Fruit fly (Drosophila melanogaster) whole organism, embryonic: Measurements from ENCODE around the gene mRpL10.

Source experiments
- Antp ChIP-seq: fragments of 200-800 bp; sonication (Bioruptor generic); optimal IDR thresholded peaks from 3 replicates; lab custom pipeline; 2016; ENCODE audit warnings: missing biosample characterization, missing genetic modification characterization
- CG1024 ChIP-seq: fragments of 200-800 bp; sonication (Bioruptor generic); IDR thresholded peaks from 2 replicates; pipeline ENCODE4 v1.3.6; 2022; ENCODE audit warnings: missing biosample characterization, missing genetic modification characterization
- CG10267 ChIP-seq: fragments of 200-800 bp; sonication (Bioruptor generic); optimal IDR thresholded peaks from 2 replicates; lab custom pipeline; 2018; ENCODE audit warnings: missing biosample characterization, mild to moderate bottlenecking, missing genetic modification characterization, moderate library complexity
- CG10274 ChIP-seq: fragments of 200-800 bp; sonication (Bioruptor generic); optimal IDR thresholded peaks from 3 replicates; lab custom pipeline; 2017; ENCODE audit warnings: missing biosample characterization, mild to moderate bottlenecking, missing genetic modification characterization
- CG10462 ChIP-seq: fragments of 200-800 bp; sonication (Bioruptor generic); optimal IDR thresholded peaks from 2 replicates; lab custom pipeline; 2016; ENCODE audit warnings: missing biosample characterization, missing genetic modification characterization
- CG12659 ChIP-seq: fragments of 200-800 bp; sonication (Bioruptor generic); optimal IDR thresholded peaks from 3 replicates; lab custom pipeline; 2017; ENCODE audit warnings: mild to moderate bottlenecking, missing biosample characterization, missing genetic modification reagents, missing genetic modification characterization
- CG14014 ChIP-seq: fragments of 200-800 bp; sonication (Bioruptor generic); IDR thresholded peaks from 2 replicates; pipeline ENCODE4 v1.3.6; 2022; ENCODE audit warnings: missing biosample characterization, missing genetic modification characterization
- CG14667 ChIP-seq: fragments of 200-800 bp; sonication (Bioruptor generic); IDR thresholded peaks from 2 replicates; pipeline ENCODE4 v1.3.6; 2022; ENCODE audit warnings: missing biosample characterization, missing genetic modification characterization
- CG15073 ChIP-seq: fragments of 200-800 bp; sonication (Bioruptor generic); optimal IDR thresholded peaks from 2 replicates; lab custom pipeline; 2016; ENCODE audit warnings: missing biosample characterization, missing genetic modification characterization
- CG1602 ChIP-seq: fragments of 200-800 bp; sonication (Bioruptor generic); optimal IDR thresholded peaks from 3 replicates; lab custom pipeline; 2016; ENCODE audit warnings: missing biosample characterization, missing genetic modification characterization
- CG17361 ChIP-seq: fragments of 200-800 bp; sonication (Bioruptor generic); IDR thresholded peaks from 3 replicates; pipeline ENCODE4 v1.3.6; 2022; ENCODE audit warnings: missing biosample characterization, missing genetic modification characterization
- CG18476 ChIP-seq: fragments of 200-800 bp; sonication (Bioruptor generic); optimal IDR thresholded peaks from 2 replicates; lab custom pipeline; 2016; ENCODE audit warnings: missing biosample characterization, mild to moderate bottlenecking, missing genetic modification characterization
- CG30020 ChIP-seq: fragments of 200-800 bp; optimal IDR thresholded peaks from 2 replicates; lab custom pipeline; 2019; ENCODE audit warnings: missing biosample characterization, mild to moderate bottlenecking, missing genetic modification characterization, moderate library complexity
- CG33213 ChIP-seq: fragments of 200-800 bp; sonication (Bioruptor generic); optimal IDR thresholded peaks from 3 replicates; lab custom pipeline; 2016; ENCODE audit warnings: missing biosample characterization, missing genetic modification characterization
- CG34224 ChIP-seq: fragments of 200-800 bp; sonication (Bioruptor generic); IDR thresholded peaks from 3 replicates; pipeline ENCODE4 v1.3.6; 2022; ENCODE audit warnings: missing biosample characterization, missing genetic modification characterization; ENCODE audit not compliant: partially characterized antibody
- CG34422 ChIP-seq: fragments of 200-800 bp; sonication (Bioruptor generic); IDR thresholded peaks from 3 replicates; pipeline ENCODE4 v1.3.6; 2022; ENCODE audit warnings: missing biosample characterization, missing genetic modification characterization
- CG5245 ChIP-seq: fragments of 200-800 bp; sonication (Bioruptor generic); optimal IDR thresholded peaks from 3 replicates; lab custom pipeline; 2016; ENCODE audit warnings: missing biosample characterization, missing genetic modification characterization
- CG6689 ChIP-seq: fragments of 200-800 bp; sonication (Bioruptor generic); IDR thresholded peaks from 2 replicates; pipeline ENCODE4 v1.3.6; 2022; ENCODE audit warnings: missing biosample characterization, missing genetic modification characterization
- CG8089 ChIP-seq: fragments of 200-800 bp; sonication (Bioruptor generic); optimal IDR thresholded peaks from 3 replicates; lab custom pipeline; 2016; ENCODE audit warnings: missing biosample characterization, missing genetic modification characterization
- CG8281 ChIP-seq: fragments of 200-800 bp; sonication (Bioruptor generic); optimal IDR thresholded peaks from 2 replicates; lab custom pipeline; 2018; ENCODE audit warnings: missing biosample characterization, mild to moderate bottlenecking, missing genetic modification characterization, moderate library complexity
- CkIIα-i1 ChIP-seq: fragments of 200-800 bp; sonication (Bioruptor generic); IDR thresholded peaks from 2 replicates; pipeline ENCODE4 v1.3.6; 2022; ENCODE audit warnings: missing biosample characterization, missing genetic modification characterization
- Eip74EF ChIP-seq, 2 experiments: fragments of 200-800 bp in 1 of 2; fragments of >200 bp in 1 of 2; sonication (Bioruptor generic) in 1 of 2; optimal IDR thresholded peaks; 2 replicates each; lab custom pipeline; 2017 to 2019; ENCODE audit warnings: missing biosample characterization in 2 of 2, missing genetic modification characterization in 2 of 2, mild to moderate bottlenecking in 1 of 2, moderate library complexity in 1 of 2
- Fer1 ChIP-seq: fragments of 200-800 bp; sonication (Bioruptor generic); optimal IDR thresholded peaks from 2 replicates; lab custom pipeline; 2017; ENCODE audit warnings: missing biosample characterization, mild to moderate bottlenecking, missing genetic modification characterization
- Fer2 ChIP-seq: fragments of 200-800 bp; sonication (Bioruptor generic); optimal IDR thresholded peaks from 2 replicates; lab custom pipeline; 2018; ENCODE audit warnings: missing biosample characterization, mild to moderate bottlenecking, missing genetic modification characterization, moderate library complexity
- GATAe ChIP-seq: fragments of 200-800 bp; sonication (Bioruptor generic); conservative IDR thresholded peaks from 2 replicates; pipeline ENCODE4 v1.3.6; 2022; ENCODE audit warnings: missing biosample characterization, missing genetic modification characterization
- HLH54F ChIP-seq: fragments of 200-800 bp; sonication (Bioruptor generic); optimal IDR thresholded peaks from 3 replicates; lab custom pipeline; 2016; ENCODE audit warnings: missing biosample characterization, missing genetic modification characterization
- Max ChIP-seq: fragments of 200-800 bp; sonication (Bioruptor generic); optimal IDR thresholded peaks from 2 replicates; lab custom pipeline; 2016; ENCODE audit warnings: missing biosample characterization, mild to moderate bottlenecking, missing genetic modification characterization
- NC2β ChIP-seq: fragments of 200-800 bp; sonication (Bioruptor generic); optimal IDR thresholded peaks from 2 replicates; lab custom pipeline; 2016; ENCODE audit warnings: missing biosample characterization, missing genetic modification characterization
- Poxn ChIP-seq: fragments of 200-800 bp; sonication (Bioruptor generic); IDR thresholded peaks from 2 replicates; pipeline ENCODE4 v1.3.6; 2022; ENCODE audit warnings: missing biosample characterization, missing genetic modification characterization
- Sry-δ ChIP-seq: fragments of 200-800 bp; sonication (Bioruptor generic); optimal IDR thresholded peaks from 2 replicates; lab custom pipeline; 2016; ENCODE audit warnings: missing biosample characterization, missing genetic modification characterization
- YL-1 ChIP-seq: fragments of 200-800 bp; sonication (Bioruptor generic); optimal IDR thresholded peaks from 3 replicates; lab custom pipeline; 2017; ENCODE audit warnings: missing biosample characterization, mild to moderate bottlenecking, missing genetic modification characterization
- ash1 ChIP-seq: fragments of 200-800 bp; sonication (Bioruptor generic); optimal IDR thresholded peaks from 2 replicates; lab custom pipeline; 2018; ENCODE audit warnings: missing biosample characterization, mild to moderate bottlenecking, missing genetic modification characterization
- bcd ChIP-seq: fragments of 200-800 bp; sonication (Bioruptor generic); optimal IDR thresholded peaks from 2 replicates; lab custom pipeline; 2017; ENCODE audit warnings: missing biosample characterization, mild to moderate bottlenecking, missing genetic modification characterization
- bowl ChIP-seq: fragments of 200-800 bp; sonication (Bioruptor generic); IDR thresholded peaks from 2 replicates; pipeline ENCODE4 v1.3.6; 2022; ENCODE audit warnings: missing biosample characterization, missing genetic modification characterization
- chm ChIP-seq: fragments of 200-800 bp; sonication (Bioruptor generic); IDR thresholded peaks from 2 replicates; pipeline ENCODE4 v1.3.6; 2022; ENCODE audit warnings: missing biosample characterization, missing genetic modification characterization
- da ChIP-seq: fragments of 200-800 bp; sonication (Bioruptor generic); optimal IDR thresholded peaks from 2 replicates; lab custom pipeline; 2016; ENCODE audit warnings: missing biosample characterization, missing genetic modification characterization
- disco-r ChIP-seq: fragments of 200-800 bp; sonication (Bioruptor generic); optimal IDR thresholded peaks from 2 replicates; lab custom pipeline; 2016; ENCODE audit warnings: missing biosample characterization, missing genetic modification characterization
- kay ChIP-seq: fragments of 200-800 bp; sonication (Bioruptor generic); optimal IDR thresholded peaks from 2 replicates; lab custom pipeline; 2016; ENCODE audit warnings: missing biosample characterization, missing genetic modification characterization
- ken ChIP-seq: fragments of 200-800 bp; sonication (Bioruptor generic); IDR thresholded peaks from 3 replicates; pipeline ENCODE4 v1.3.6; 2022; ENCODE audit warnings: missing biosample characterization, missing genetic modification characterization
- mam ChIP-seq: fragments of 200-800 bp; sonication (Bioruptor generic); optimal IDR thresholded peaks from 3 replicates; lab custom pipeline; 2016; ENCODE audit warnings: missing biosample characterization, missing genetic modification characterization
- nmo ChIP-seq: fragments of 200-800 bp; sonication (Bioruptor generic); optimal IDR thresholded peaks from 2 replicates; lab custom pipeline; 2018; ENCODE audit warnings: missing biosample characterization, mild to moderate bottlenecking, missing genetic modification characterization, moderate library complexity
- odd ChIP-seq: fragments of 200-800 bp; sonication (Bioruptor generic); optimal IDR thresholded peaks from 2 replicates; lab custom pipeline; 2017; ENCODE audit warnings: missing biosample characterization, mild to moderate bottlenecking, missing genetic modification characterization
- otp ChIP-seq: fragments of 200-800 bp; sonication (Bioruptor generic); IDR thresholded peaks from 3 replicates; pipeline ENCODE4, ENCODE4 v1.3.6; 2022; ENCODE audit warnings: missing biosample characterization, missing genetic modification characterization
- pnt ChIP-seq: fragments of 200-800 bp; sonication (Bioruptor generic); optimal IDR thresholded peaks from 3 replicates; lab custom pipeline; 2016; ENCODE audit warnings: missing biosample characterization, missing genetic modification characterization
- prd ChIP-seq, 3 experiments: fragments of >200 bp in 2 of 3; fragments of 200-800 bp in 1 of 3; sonication (Bioruptor generic) in 1 of 3; optimal IDR thresholded peaks in 2 of 3; IDR thresholded peaks in 1 of 3; 2 replicates in 2 of 3; 3 replicates in 1 of 3; pipeline versions ENCODE4 v1.3.6 to Lab custom; 2017 to 2022; ENCODE audit warnings: missing biosample characterization in 1 of 3, missing genetic modification characterization in 1 of 3
- pzg ChIP-seq: fragments of 200-800 bp; sonication (Bioruptor generic); optimal IDR thresholded peaks from 3 replicates; lab custom pipeline; 2018; ENCODE audit warnings: missing biosample characterization, mild to moderate bottlenecking, missing genetic modification characterization, moderate library complexity
- trem ChIP-seq: fragments of 200-800 bp; optimal IDR thresholded peaks from 3 replicates; lab custom pipeline; 2019; ENCODE audit warnings: missing biosample characterization, mild to moderate bottlenecking, missing genetic modification characterization, moderate library complexity
- vfl ChIP-seq: fragments of 200-800 bp; sonication (Bioruptor generic); optimal IDR thresholded peaks from 2 replicates; lab custom pipeline; 2016; ENCODE audit warnings: missing biosample characterization, missing genetic modification characterization
- zen2 ChIP-seq: fragments of 200-800 bp; sonication (Bioruptor generic); IDR thresholded peaks from 3 replicates; pipeline ENCODE4 v1.3.6; 2022; ENCODE audit warnings: missing biosample characterization, missing genetic modification characterization; ENCODE audit not compliant: partially characterized antibody

mRpL10 gene

DNA sequence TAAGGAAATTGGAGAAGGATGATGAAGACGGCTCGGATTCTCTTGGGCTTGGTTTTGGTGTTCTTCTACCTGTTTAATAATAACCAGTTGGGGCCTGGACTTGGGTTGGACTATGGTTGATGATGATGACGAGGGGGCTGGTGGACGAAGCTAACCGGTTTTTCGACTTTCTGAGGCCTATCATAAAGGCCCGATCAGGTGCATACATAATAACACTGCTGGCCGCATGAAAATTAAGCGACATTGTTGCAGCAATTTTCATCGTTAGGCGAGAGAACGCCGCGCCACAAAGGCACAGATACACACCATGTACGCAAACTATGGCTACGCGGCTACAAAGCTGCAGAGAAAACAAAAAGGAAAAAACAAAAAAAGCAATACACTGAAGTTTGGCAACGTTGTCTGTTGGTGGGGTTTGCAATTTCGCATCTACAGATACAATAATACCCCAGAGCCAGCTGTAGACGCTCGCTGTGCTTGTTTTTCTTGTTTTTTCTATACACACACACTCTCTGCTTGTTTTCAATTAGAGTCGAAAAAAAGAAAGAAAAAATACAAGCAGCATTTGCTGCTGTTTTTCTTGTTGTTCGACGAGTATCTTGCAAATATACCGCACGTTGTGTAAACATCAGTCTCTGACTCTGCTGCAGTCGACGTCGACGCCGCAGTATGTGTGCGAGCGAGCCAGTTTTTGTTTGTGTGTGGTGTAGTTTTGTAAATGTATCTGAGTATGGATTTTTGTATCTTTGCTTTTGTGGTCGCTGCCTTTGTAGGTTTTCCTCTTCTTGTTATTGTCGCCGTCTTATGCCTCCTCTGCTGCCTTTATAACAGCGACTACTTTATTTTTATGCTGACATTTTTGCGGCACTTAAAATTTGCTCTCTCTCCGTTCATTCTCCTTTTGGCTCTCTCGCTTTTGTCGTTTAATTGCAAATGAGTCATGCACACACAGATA lies 37.2 kb upstream of the mRpL10 start (continued):
- TF ChIP-seq CG14667 (GFP tag; lab: Robert Waterston, UW) = no peak
- TF ChIP-seq CG1024 (GFP tag; lab: Robert Waterston, UW) = no peak
- no peak for TF ChIP-seq CG30020
- TF ChIP-seq Fer1 (GFP tag; lab: Kevin White, UChicago) = peak; percentile 95
- no peak for TF ChIP-seq CG10462 (GFP tag; lab: Kevin White, UChicago)
- TF ChIP-seq CG18476 (GFP tag; lab: Kevin White, UChicago) = no peak
- TF ChIP-seq CG8281 = peak; percentile 51
- peak; percentile 29 for TF ChIP-seq CG1602
- TF ChIP-seq Fer2 = peak; percentile 64
- TF ChIP-seq odd (GFP tag; lab: Kevin White, UChicago) = peak; percentile 86
- TF ChIP-seq prd (optimal IDR thresholded peaks at IDR 0.05; lab: Kevin White, UChicago) = no peak
- TF ChIP-seq prd (GFP tag; IDR thresholded peaks at IDR 0.05; lab: Robert Waterston, UW) = no peak
- TF ChIP-seq nmo = peak; percentile 33
- no peak for TF ChIP-seq CG34422
- TF ChIP-seq HLH54F = peak; percentile 49
- peak; percentile 55 for TF ChIP-seq CG10274 (GFP tag; lab: Kevin White, UChicago)
- TF ChIP-seq da (GFP tag; lab: Kevin White, UChicago) = no peak
- no peak for TF ChIP-seq CG14014 (GFP tag; lab: Robert Waterston, UW)
- no peak for TF ChIP-seq CG5245 (GFP tag; lab: Kevin White, UChicago)
- TF ChIP-seq Antp (GFP tag; lab: Kevin White, UChicago) = no peak
- peak; percentile 60 for TF ChIP-seq NC2β (GFP tag; lab: Kevin White, UChicago)
- TF ChIP-seq Max (GFP tag; lab: Kevin White, UChicago) = peak; percentile 62
- TF ChIP-seq pzg (GFP tag; lab: Kevin White, UChicago) = no peak
- peak; percentile 76 for TF ChIP-seq YL-1 (GFP tag; lab: Kevin White, UChicago)
- peak; percentile 41 for TF ChIP-seq disco-r (GFP tag; lab: Kevin White, UChicago)
- peak; percentile 26 for TF ChIP-seq CG10267 (tag; lab: Kevin White, UChicago)
- TF ChIP-seq trem = no peak
- TF ChIP-seq chm (GFP tag; lab: Robert Waterston, UW) = no peak
- TF ChIP-seq otp (GFP tag; lab: Robert Waterston, UW) = no peak
- TF ChIP-seq CG33213 (GFP tag; lab: Kevin White, UChicago) = peak; percentile 71
- TF ChIP-seq Eip74EF (GFP tag; optimal IDR thresholded peaks at IDR 0.05; lab: Kevin White, UChicago) = peak in 1 of 2 experiments; percentile 61
- TF ChIP-seq bowl (GFP tag; lab: Robert Waterston, UW) = no peak
- TF ChIP-seq vfl (GFP tag; lab: Kevin White, UChicago) = peak; percentile 39
- no peak for TF ChIP-seq CG34224 (GFP tag; lab: Robert Waterston, UW)
- no peak for TF ChIP-seq ken (GFP tag; lab: Robert Waterston, UW)
- no peak for TF ChIP-seq Poxn
- TF ChIP-seq pnt = no peak
- TF ChIP-seq CG12659 (GFP tag; lab: Kevin White, UChicago) = peak; percentile 85
- TF ChIP-seq CG15073 (GFP tag; lab: Kevin White, UChicago) = no peak
- no peak for TF ChIP-seq zen2
- peak; percentile 40 for TF ChIP-seq CG8089
- TF ChIP-seq bcd (GFP tag; lab: Kevin White, UChicago) = peak; percentile 64
- no peak for TF ChIP-seq GATAe (GFP tag; lab: Robert Waterston, UW)
- TF ChIP-seq ash1 (GFP tag; lab: Kevin White, UChicago) = peak; percentile 91
- no peak for TF ChIP-seq CkIIα-i1
- no peak for TF ChIP-seq CG17361 (GFP tag; lab: Robert Waterston, UW)
- no peak for TF ChIP-seq mam
- peak; percentile 28 for TF ChIP-seq Sry-δ (GFP tag; lab: Kevin White, UChicago)
- TF ChIP-seq CG6689 = no peak
- peak; percentile 35 for TF ChIP-seq kay (GFP tag; lab: Kevin White, UChicago)
